Fruit fly (Drosophila melanogaster) whole organism, wandering third instar larva: Measurements from ENCODE around the gene Ir25a.

ENCODE experiments used
- Abd-B ChIP-seq: fragments of >200 bp; optimal IDR thresholded peaks from 2 replicates; lab custom pipeline; 2017; ENCODE audit warnings: missing biosample characterization, missing genetic modification characterization
- CG32264 ChIP-seq: fragments of 200-800 bp; sonication (Bioruptor generic); optimal IDR thresholded peaks from 2 replicates; lab custom pipeline; 2016; ENCODE audit warnings: missing biosample characterization, missing genetic modification characterization
- CG9705 ChIP-seq: fragments of 200-800 bp; sonication (Bioruptor generic); optimal IDR thresholded peaks from 2 replicates; lab custom pipeline; 2018; ENCODE audit warnings: missing biosample characterization, mild to moderate bottlenecking, missing genetic modification characterization
- CrebA ChIP-seq: fragments of 200-800 bp; sonication (Bioruptor generic); optimal IDR thresholded peaks from 2 replicates; lab custom pipeline; 2016; ENCODE audit warnings: missing biosample characterization, mild to moderate bottlenecking, missing genetic modification characterization, borderline replicate concordance
- Dfd ChIP-seq: fragments of >200 bp; optimal IDR thresholded peaks from 2 replicates; lab custom pipeline; 2017; ENCODE audit warnings: missing biosample characterization, missing genetic modification characterization
- Dif ChIP-seq: fragments of 200-275, 200-300 bp; sonication (Bioruptor generic); optimal IDR thresholded peaks from 2 replicates; lab custom pipeline; 2018; ENCODE audit warnings: missing biosample characterization, missing genetic modification characterization; ENCODE audit not compliant: partially characterized antibody
- GATAd ChIP-seq: sonication (Bioruptor generic); optimal IDR thresholded peaks from 2 replicates; lab custom pipeline; 2016; ENCODE audit warnings: missing biosample characterization, missing genetic modification characterization
- HLH106 ChIP-seq: fragments of 200-800 bp; optimal IDR thresholded peaks from 3 replicates; lab custom pipeline; 2019; ENCODE audit warnings: missing biosample characterization, mild to moderate bottlenecking, missing genetic modification characterization, moderate library complexity
- Hnf4 ChIP-seq: fragments of 200-800 bp; sonication (Bioruptor generic); optimal IDR thresholded peaks from 2 replicates; lab custom pipeline; 2016; ENCODE audit warnings: missing biosample characterization, mild to moderate bottlenecking, missing genetic modification characterization
- Hr78 ChIP-seq: fragments of >200 bp; optimal IDR thresholded peaks from 2 replicates; lab custom pipeline; 2017; ENCODE audit warnings: missing biosample characterization, missing genetic modification characterization
- Hr83 ChIP-seq: fragments of 200-300 bp; sonication (Bioruptor generic); optimal IDR thresholded peaks from 2 replicates; lab custom pipeline; 2016; ENCODE audit warnings: missing biosample characterization, mild to moderate bottlenecking, missing genetic modification characterization, moderate library complexity; ENCODE audit not compliant: poor library complexity, severe bottlenecking
- Jra ChIP-seq: sonication (Bioruptor generic); optimal IDR thresholded peaks from 2 replicates; lab custom pipeline; 2016; ENCODE audit warnings: missing biosample characterization, missing genetic modification characterization
- Mio ChIP-seq: sonication (Bioruptor generic); optimal IDR thresholded peaks from 2 replicates; lab custom pipeline; 2016; ENCODE audit warnings: missing biosample characterization, missing genetic modification characterization
- Myc ChIP-seq: fragments of >200 bp; optimal IDR thresholded peaks from 2 replicates; lab custom pipeline; 2017
- N ChIP-seq: fragments of >200 bp; optimal IDR thresholded peaks from 2 replicates; lab custom pipeline; 2018; ENCODE audit warnings: missing biosample characterization, missing external identifiers, missing genetic modification characterization
- OdsH ChIP-seq: fragments of 200-800 bp; sonication (Bioruptor generic); optimal IDR thresholded peaks from 2 replicates; lab custom pipeline; 2016; ENCODE audit warnings: missing biosample characterization, mild to moderate bottlenecking, missing genetic modification characterization
- Rel ChIP-seq, 2 experiments: fragments of 200-800 bp; sonication (Bioruptor generic) in 1 of 2; optimal IDR thresholded peaks; 2 replicates in 1 of 2; 3 replicates in 1 of 2; lab custom pipeline; 2016 to 2019; ENCODE audit warnings: mild to moderate bottlenecking in 2 of 2, missing biosample characterization in 2 of 2, missing genetic modification characterization in 2 of 2, moderate library complexity in 1 of 2
- Sp1 ChIP-seq: fragments of 200-800 bp; sonication (Bioruptor generic); optimal IDR thresholded peaks from 3 replicates; lab custom pipeline; 2019; ENCODE audit warnings: missing biosample characterization, mild to moderate bottlenecking, missing genetic modification characterization, moderate library complexity
- Vsx2 ChIP-seq: fragments of 200-300, 225-300 bp; sonication (Bioruptor generic); optimal IDR thresholded peaks from 2 replicates; lab custom pipeline; 2018; ENCODE audit warnings: missing biosample characterization, missing genetic modification characterization; ENCODE audit not compliant: partially characterized antibody
- br ChIP-seq: fragments of 200-800 bp; sonication (Bioruptor generic); optimal IDR thresholded peaks from 2 replicates; lab custom pipeline; 2016; ENCODE audit warnings: missing biosample characterization, missing genetic modification characterization
- brk ChIP-seq: fragments of 200-800 bp; sonication (Bioruptor generic); optimal IDR thresholded peaks from 2 replicates; lab custom pipeline; 2016; ENCODE audit warnings: missing biosample characterization, mild to moderate bottlenecking, missing genetic modification characterization
- dl ChIP-seq, 2 experiments: fragments of 175-275, 200-275 bp in 1 of 2; fragments of 200-275 bp in 1 of 2; sonication (Bioruptor generic); optimal IDR thresholded peaks; lab custom pipeline; 2018; ENCODE audit warnings: mild to moderate bottlenecking in 2 of 2, missing biosample characterization in 2 of 2, missing genetic modification characterization in 2 of 2, moderate library complexity in 2 of 2; ENCODE audit not compliant: partially characterized antibody in 2 of 2, insufficient read depth in 1 of 2
- dmrt93B ChIP-seq: fragments of 200-800 bp; sonication (Bioruptor generic); optimal IDR thresholded peaks from 2 replicates; lab custom pipeline; 2018; ENCODE audit warnings: missing biosample characterization, mild to moderate bottlenecking, missing genetic modification characterization
- dsf ChIP-seq: sonication (Bioruptor generic); optimal IDR thresholded peaks from 2 replicates; lab custom pipeline; 2016; ENCODE audit warnings: missing biosample characterization, missing genetic modification characterization, borderline replicate concordance
- ey ChIP-seq: fragments of 200-800 bp; sonication (Bioruptor generic); optimal IDR thresholded peaks from 2 replicates; lab custom pipeline; 2016; ENCODE audit warnings: missing biosample characterization, missing genetic modification characterization
- foxo ChIP-seq, 2 experiments: fragments of 200-800 bp; sonication (Bioruptor generic); optimal IDR thresholded peaks; 2 replicates in 1 of 2; 3 replicates in 1 of 2; lab custom pipeline; 2016 to 2017; ENCODE audit warnings: missing biosample characterization in 2 of 2, missing genetic modification characterization in 2 of 2
- fru ChIP-seq: fragments of 200-800 bp; sonication (Bioruptor generic); optimal IDR thresholded peaks from 3 replicates; lab custom pipeline; 2016; ENCODE audit warnings: missing biosample characterization, mild to moderate bottlenecking, missing genetic modification characterization
- h ChIP-seq: fragments of 200-800 bp; sonication (Bioruptor generic); optimal IDR thresholded peaks from 3 replicates; lab custom pipeline; 2016; ENCODE audit warnings: missing biosample characterization, mild to moderate bottlenecking, missing genetic modification characterization
- jim ChIP-seq: fragments of 175-275, 200-325 bp; sonication (Bioruptor generic); optimal IDR thresholded peaks from 2 replicates; lab custom pipeline; 2016; ENCODE audit warnings: missing biosample characterization, mild to moderate bottlenecking, missing genetic modification characterization
- lola ChIP-seq: fragments of >200 bp; optimal IDR thresholded peaks from 2 replicates; lab custom pipeline; 2017; ENCODE audit warnings: missing biosample characterization, missing genetic modification characterization
- pan ChIP-seq: fragments of >200 bp; optimal IDR thresholded peaks from 2 replicates; lab custom pipeline; 2017
- psq ChIP-seq: fragments of 200-800 bp; sonication (Bioruptor generic); optimal IDR thresholded peaks from 3 replicates; lab custom pipeline; 2017; ENCODE audit warnings: missing biosample characterization, mild to moderate bottlenecking, missing genetic modification characterization, moderate library complexity
- rgr ChIP-seq: fragments of 200-800 bp; sonication (Bioruptor generic); optimal IDR thresholded peaks from 3 replicates; lab custom pipeline; 2016; ENCODE audit warnings: missing biosample characterization, mild to moderate bottlenecking, missing genetic modification characterization
- sage ChIP-seq: fragments of 200-800 bp; sonication (Bioruptor generic); optimal IDR thresholded peaks from 2 replicates; lab custom pipeline; 2016; ENCODE audit warnings: missing biosample characterization, mild to moderate bottlenecking, missing genetic modification characterization
- sv ChIP-seq: fragments of 200-800 bp; sonication (Bioruptor generic); optimal IDR thresholded peaks from 3 replicates; lab custom pipeline; 2016; ENCODE audit warnings: missing biosample characterization, missing genetic modification characterization
- tai ChIP-seq: sonication (Bioruptor generic); optimal IDR thresholded peaks from 2 replicates; lab custom pipeline; 2016; ENCODE audit warnings: missing biosample characterization, missing genetic modification characterization
- usp ChIP-seq: fragments of >200 bp; optimal IDR thresholded peaks from 2 replicates; lab custom pipeline; 2017; ENCODE audit warnings: missing biosample characterization, missing genetic modification characterization
- woc ChIP-seq: sonication (Bioruptor generic); optimal IDR thresholded peaks from 2 replicates; lab custom pipeline; 2016; ENCODE audit warnings: missing biosample characterization, mild to moderate bottlenecking, missing genetic modification characterization

Ir25a gene

DNA sequence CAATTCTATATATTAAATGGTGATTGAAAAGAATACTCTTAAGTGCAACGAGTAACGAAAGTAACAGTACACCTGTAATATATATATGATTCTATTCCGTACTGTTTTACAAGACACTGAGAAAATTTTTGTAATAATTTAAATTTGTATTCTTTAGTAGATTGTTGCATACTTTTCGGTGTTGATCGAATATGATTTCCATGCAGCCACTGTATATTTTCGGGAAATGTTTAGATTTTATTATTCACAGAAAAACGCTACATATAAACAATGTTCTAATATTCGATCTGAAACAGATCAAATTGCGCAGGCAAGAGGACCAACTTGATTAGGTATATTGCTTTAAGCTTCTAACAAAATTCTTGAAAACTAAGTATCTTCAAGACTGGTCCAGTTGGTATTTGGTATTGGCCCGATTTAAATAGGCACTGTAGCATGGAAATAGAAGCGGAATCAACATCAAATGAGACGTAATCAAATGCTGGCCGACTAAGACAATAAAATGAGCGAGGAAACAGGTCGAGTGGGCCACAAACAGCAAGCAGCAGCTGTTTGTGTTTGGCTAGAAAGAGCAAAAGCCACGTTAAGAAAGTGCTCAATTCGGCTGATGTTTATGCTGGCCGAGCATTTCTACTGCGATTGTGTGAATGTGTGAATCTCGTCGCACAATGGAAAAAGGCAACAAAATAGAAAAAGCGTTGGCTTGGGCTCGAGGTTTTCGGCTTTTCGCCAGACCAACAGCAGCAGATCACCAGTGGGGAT, 22.7 kb downstream of the Ir25a start, which contains the start of gene CG15629:
CG15629 (plus strand) TSS at position 749 of the 762 bp plus-strand sequence.
- TF ChIP-seq Dfd (GFP tag; lab: Kevin White, UChicago) (no peak), Hr78 (GFP tag; lab: Kevin White, UChicago) (no peak), pan (lab: Kevin White, UChicago) (no peak), CG9705 (GFP tag; lab: Kevin White, UChicago) (no peak), psq (GFP tag; lab: Kevin White, UChicago) (no peak), tai (GFP tag; lab: Kevin White, UChicago) (peak; percentile 49), dmrt93B (GFP tag; lab: Kevin White, UChicago) (no peak), Dif (GFP tag; lab: Kevin White, UChicago) (no peak), Hnf4 (GFP tag; lab: Kevin White, UChicago) (no peak), Myc (lab: Kevin White, UChicago) (peak; percentile 81), fru (GFP tag; lab: Kevin White, UChicago) (no peak), Jra (GFP tag; lab: Kevin White, UChicago) (no peak), Hr83 (no peak), sv (GFP tag; lab: Kevin White, UChicago) (no peak), ey (GFP tag; lab: Kevin White, UChicago) (no peak), dl (GFP tag; optimal IDR thresholded peaks at IDR 0.05; lab: Kevin White, UChicago; ENCODE audit: insufficient read depth in 1 of 2, partially characterized antibody in 2 of 2) (no peak), brk (peak; percentile 40), Abd-B (no peak), N (GFP tag; lab: Kevin White, UChicago) (peak; percentile 18), dsf (GFP tag; lab: Kevin White, UChicago) (no peak), h (GFP tag; lab: Kevin White, UChicago) (no peak), CrebA (GFP tag; lab: Kevin White, UChicago) (no peak)

DNA sequence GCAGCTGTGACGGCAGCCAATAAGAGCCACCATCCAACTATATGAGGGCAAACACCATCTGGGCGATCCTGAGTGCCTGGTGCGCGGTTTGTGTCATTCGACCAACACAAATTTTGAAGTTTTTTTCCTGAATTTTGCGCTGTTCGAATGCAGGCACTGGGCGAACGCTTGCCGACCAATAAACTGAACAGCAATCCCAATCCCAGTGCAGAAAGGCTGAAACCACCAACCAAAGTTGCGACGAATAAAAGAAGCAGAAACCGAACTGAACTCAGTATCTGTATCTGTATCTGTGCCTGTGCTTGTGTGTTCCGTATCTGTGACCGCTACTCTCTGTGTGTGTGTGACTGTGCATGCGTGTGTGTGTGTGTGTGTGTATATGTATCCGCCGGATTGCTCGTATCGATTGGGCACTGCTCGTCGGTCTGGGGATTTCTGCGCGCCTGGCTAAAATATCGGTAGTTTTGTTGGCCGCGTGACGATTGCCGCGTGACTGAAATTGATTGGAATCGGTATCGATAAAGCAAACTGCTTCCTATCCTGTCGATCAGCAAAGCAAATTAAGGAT, 23.5 kb downstream of the Ir25a start:
- TF ChIP-seq brk (peak; percentile 47), Vsx2 (GFP tag; lab: Kevin White, UChicago) (peak; percentile 76), CrebA (GFP tag; lab: Kevin White, UChicago) (peak; percentile 95), CG9705 (GFP tag; lab: Kevin White, UChicago) (no peak), Dif (GFP tag; lab: Kevin White, UChicago) (peak; percentile 94), ey (GFP tag; lab: Kevin White, UChicago) (no peak), CG32264 (GFP tag; lab: Kevin White, UChicago) (no peak), sv (GFP tag; lab: Kevin White, UChicago) (no peak), sage (GFP tag; lab: Kevin White, UChicago) (no peak), br (GFP tag; lab: Kevin White, UChicago) (no peak), dmrt93B (GFP tag; lab: Kevin White, UChicago) (no peak), Abd-B (peak; percentile 75), dsf (GFP tag; lab: Kevin White, UChicago) (no peak), Hnf4 (GFP tag; lab: Kevin White, UChicago) (peak; percentile 21), N (GFP tag; lab: Kevin White, UChicago) (peak; percentile 98), Rel (GFP tag; optimal IDR thresholded peaks at IDR 0.05; lab: Kevin White, UChicago) (peak; percentile 97), Rel (tag; optimal IDR thresholded peaks at IDR 0.05; lab: Kevin White, UChicago) (peak; percentile 77), pan (lab: Kevin White, UChicago) (no peak), woc (GFP tag; lab: Kevin White, UChicago) (no peak), Hr83 (peak; percentile 24), GATAd (no peak), h (GFP tag; lab: Kevin White, UChicago) (no peak), HLH106 (tag; lab: Kevin White, UChicago) (peak; percentile 14), jim (GFP tag; lab: Kevin White, UChicago) (no peak), Dfd (GFP tag; lab: Kevin White, UChicago) (no peak), tai (GFP tag; lab: Kevin White, UChicago) (no peak), Jra (GFP tag; lab: Kevin White, UChicago) (peak; percentile 57), usp (no peak), psq (GFP tag; lab: Kevin White, UChicago) (no peak), Mio (no peak), rgr (no peak), fru (GFP tag; lab: Kevin White, UChicago) (peak; percentile 92), dl (GFP tag; optimal IDR thresholded peaks at IDR 0.05; lab: Kevin White, UChicago; ENCODE audit: insufficient read depth in 1 of 2, partially characterized antibody in 2 of 2) (peak; percentile 40 to 70), foxo (GFP tag; optimal IDR thresholded peaks at IDR 0.05; lab: Kevin White, UChicago) (peak in 1 of 2 experiments; percentile 75), Sp1 (GFP tag; lab: Kevin White, UChicago) (no peak), Hr78 (GFP tag; lab: Kevin White, UChicago) (peak; percentile 45), Myc (lab: Kevin White, UChicago) (no peak), lola (no peak), OdsH (GFP tag; lab: Kevin White, UChicago) (peak; percentile 8)
